Fruit fly (Drosophila melanogaster): ENCODE data around the gene CG12502.
A peak's percentile ranks its signal among the peaks of the same experiment; 100 is the strongest.

CG12502 gene

DNA sequence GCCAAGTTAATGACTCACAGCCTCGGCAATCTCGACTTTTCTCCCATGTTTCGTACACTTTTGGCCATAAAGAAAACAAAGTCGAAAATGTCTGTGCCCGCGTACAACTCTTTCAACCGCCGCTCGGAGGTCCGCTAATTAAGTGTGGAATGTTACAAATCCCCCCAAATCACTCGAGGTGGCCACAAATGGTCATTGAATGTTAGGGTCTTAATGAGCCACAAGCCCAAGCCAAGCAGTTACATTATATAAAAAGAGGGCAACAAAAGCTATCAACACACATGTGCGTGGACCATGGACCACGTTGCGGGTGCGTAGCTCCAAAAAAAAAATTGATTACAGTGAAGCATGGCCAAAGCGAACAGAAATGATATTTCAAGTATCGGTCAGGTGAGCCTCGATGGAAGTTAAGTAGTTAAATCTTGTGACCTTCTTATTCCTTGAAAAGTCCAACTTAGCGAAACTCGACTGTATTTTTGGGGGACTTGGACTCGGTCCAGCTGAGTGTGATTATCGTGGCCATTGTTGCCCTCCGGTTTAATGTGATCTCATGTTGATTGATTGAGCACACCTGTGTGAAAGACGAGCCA is 45.8 kb upstream of the CG12502 start (continued):
- peak; percentile 96 for TF ChIP-seq CG12769 (tag; optimal IDR thresholded peaks at IDR 0.05)
- peak; percentile 90 for TF ChIP-seq CG18599 (GFP tag; optimal IDR thresholded peaks at IDR 0.05)
- peak; percentile 76 for TF ChIP-seq kah (GFP tag; optimal IDR thresholded peaks at IDR 0.05)
- peak; percentile 23 for TF ChIP-seq grn (GFP tag; optimal IDR thresholded peaks at IDR 0.05)
- peak; percentile 20 for TF ChIP-seq CG15073 (GFP tag; optimal IDR thresholded peaks at IDR 0.05)
- TF ChIP-seq gsb (GFP tag; IDR thresholded peaks at IDR 0.05) = peak; percentile 89
- peak; percentile 91 for TF ChIP-seq CG11247 (GFP tag; IDR thresholded peaks at IDR 0.05)
- peak; percentile 81 for TF ChIP-seq CG2712 (tag; optimal IDR thresholded peaks at IDR 0.05)
- TF ChIP-seq tx (GFP tag; optimal IDR thresholded peaks at IDR 0.05) = peak; percentile 81
- TF ChIP-seq odd (GFP tag; optimal IDR thresholded peaks at IDR 0.05) = peak; percentile 72
- TF ChIP-seq PHDP (tag; optimal IDR thresholded peaks at IDR 0.05) = peak; percentile 86
- peak; percentile 85 for TF ChIP-seq ERR (GFP tag; optimal IDR thresholded peaks at IDR 0.05)
- TF ChIP-seq Lpt (GFP tag; optimal IDR thresholded peaks at IDR 0.05) = no peak
- peak; percentile 96 for TF ChIP-seq Ptx1 (GFP tag; IDR thresholded peaks at IDR 0.05)
- TF ChIP-seq tgo (GFP tag; IDR thresholded peaks at IDR 0.05) = peak; percentile 93
- TF ChIP-seq Atf3 (GFP tag; optimal IDR thresholded peaks at IDR 0.05) = peak; percentile 78
- TF ChIP-seq CG6175 (GFP tag; IDR thresholded peaks at IDR 0.05) = peak; percentile 87

DNA sequence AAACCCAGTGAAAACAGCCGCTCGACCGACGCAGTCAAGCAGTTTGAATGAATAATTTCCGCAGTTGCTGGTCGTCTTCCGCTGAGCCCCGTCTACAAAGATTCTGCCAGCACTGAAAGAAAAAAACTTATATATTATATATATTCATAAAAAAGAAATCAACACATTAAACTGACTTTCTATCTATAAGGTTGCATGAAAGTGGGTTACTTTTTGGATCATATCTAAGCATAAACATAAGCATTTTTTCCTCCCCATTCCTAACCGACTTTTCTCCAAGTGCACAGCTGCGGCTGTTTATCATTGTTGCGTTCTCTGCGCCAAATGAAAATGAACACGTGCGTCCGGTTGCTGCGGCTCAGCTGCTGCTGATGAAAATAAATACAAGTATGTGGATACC is 44.9 kb upstream of the CG12502 start:
- no peak for TF ChIP-seq CG9797 (GFP tag; optimal IDR thresholded peaks at IDR 0.05)
- TF ChIP-seq CG18476 (GFP tag; optimal IDR thresholded peaks at IDR 0.05) = peak; percentile 11
- TF ChIP-seq CG5180 (GFP tag; optimal IDR thresholded peaks at IDR 0.05) = peak; percentile 22
- TF ChIP-seq gt (GFP tag; IDR thresholded peaks at IDR 0.05) = 0 out of 2 replicates have a peak, but pooled peaks have one; percentile 15
- peak; percentile 87 for TF ChIP-seq tgo (GFP tag; IDR thresholded peaks at IDR 0.05)
- TF ChIP-seq jigr1 (GFP tag; IDR thresholded peaks at IDR 0.05) = peak; percentile 33; the same call in 1 of the 3 replicates
- peak; percentile 68; the same call in 1 of the 2 replicates for TF ChIP-seq Atf6 (GFP tag; IDR thresholded peaks at IDR 0.05)
- peak; percentile 31; the same call in 1 of the 2 replicates for TF ChIP-seq CG43689 (GFP tag; IDR thresholded peaks at IDR 0.05)
- TF ChIP-seq dimm (GFP tag; IDR thresholded peaks at IDR 0.05) = peak; percentile 51; the same call in 1 of the 2 replicates
- TF ChIP-seq Hmr (GFP tag; optimal IDR thresholded peaks at IDR 0.05) = peak; percentile 63
- no peak for TF ChIP-seq CG7928 (GFP tag; optimal IDR thresholded peaks at IDR 0.05)
- peak; percentile 81 for TF ChIP-seq HLH3B (GFP tag; IDR thresholded peaks at IDR 0.05)
- peak in 1 of 2 experiments; percentile 35 for TF ChIP-seq chif (GFP tag; optimal IDR thresholded peaks at IDR 0.05)
- peak; percentile 65 for TF ChIP-seq ind (GFP tag; optimal IDR thresholded peaks at IDR 0.05)
- peak; percentile 20 for TF ChIP-seq Hsf (GFP tag; optimal IDR thresholded peaks at IDR 0.05)
- peak; percentile 31 for TF ChIP-seq CG13775 (GFP tag; optimal IDR thresholded peaks at IDR 0.05)
- peak; percentile 81 for TF ChIP-seq so (GFP tag; IDR thresholded peaks at IDR 0.05)
- TF ChIP-seq CG1603 (tag; optimal IDR thresholded peaks at IDR 0.05) = peak; percentile 54
- peak; percentile 68 for TF ChIP-seq slbo (GFP tag; IDR thresholded peaks at IDR 0.05)
- no peak for TF ChIP-seq sqz (GFP tag; optimal IDR thresholded peaks at IDR 0.05)
- TF ChIP-seq tio (GFP tag; optimal IDR thresholded peaks at IDR 0.05) = peak; percentile 53
- TF ChIP-seq nerfin-1 (tag; optimal IDR thresholded peaks at IDR 0.05) = peak; percentile 58
- peak; percentile 66 for TF ChIP-seq croc (GFP tag; conservative IDR thresholded peaks at IDR 0.05)
- peak; percentile 14 for TF ChIP-seq HLH54F (GFP tag; optimal IDR thresholded peaks at IDR 0.05)
- peak; percentile 15 for TF ChIP-seq org-1 (GFP tag; optimal IDR thresholded peaks at IDR 0.05)
- peak; percentile 0 for TF ChIP-seq CG15696 (tag; optimal IDR thresholded peaks at IDR 0.05)
- peak; percentile 44; the same call in 1 of the 2 replicates for TF ChIP-seq CG9932 (GFP tag; IDR thresholded peaks at IDR 0.05)
- peak; percentile 78 for TF ChIP-seq CG10366 (GFP tag; IDR thresholded peaks at IDR 0.05)
- no peak for TF ChIP-seq CG18011 (GFP tag; optimal IDR thresholded peaks at IDR 0.05)
- peak; percentile 11; the same call in 1 of the 2 replicates for TF ChIP-seq CG8765 (GFP tag; IDR thresholded peaks at IDR 0.05)
- peak; percentile 69 for TF ChIP-seq CG17385 (GFP tag; optimal IDR thresholded peaks at IDR 0.05)
- TF ChIP-seq ranshi (GFP tag; IDR thresholded peaks at IDR 0.05) = peak; percentile 64
- TF ChIP-seq Aef1 (GFP tag; IDR thresholded peaks at IDR 0.05) = peak; percentile 71
- no peak for TF ChIP-seq HmgD (GFP tag; optimal IDR thresholded peaks at IDR 0.05)
